Fruit fly (Drosophila melanogaster) whole organism: Measurements from ENCODE around the gene CG32036.

Experiments
- CG8478 ChIP-seq: fragments of >200 bp; optimal IDR thresholded peaks from 2 replicates; lab custom pipeline; 2018; ENCODE audit warnings: inconsistent platforms
- Dll ChIP-seq: fragments of >200 bp; optimal IDR thresholded peaks from 2 replicates; lab custom pipeline; 2017
- EcR ChIP-seq, 2 experiments: fragments of >200 bp; optimal IDR thresholded peaks; 2 replicates each; lab custom pipeline; 2017; ENCODE audit warnings: missing biosample characterization in 2 of 2, missing genetic modification characterization in 2 of 2, missing genetic modification reagents in 2 of 2
- pan ChIP-seq: fragments of >200 bp; optimal IDR thresholded peaks from 2 replicates; lab custom pipeline; 2017
- psq ChIP-seq: fragments of >200 bp; optimal IDR thresholded peaks from 2 replicates; lab custom pipeline; 2017
- usp ChIP-seq: fragments of >200 bp; optimal IDR thresholded peaks from 2 replicates; lab custom pipeline; 2017; ENCODE audit warnings: missing biosample characterization, missing genetic modification characterization, mixed read lengths

CG32036 gene

DNA sequence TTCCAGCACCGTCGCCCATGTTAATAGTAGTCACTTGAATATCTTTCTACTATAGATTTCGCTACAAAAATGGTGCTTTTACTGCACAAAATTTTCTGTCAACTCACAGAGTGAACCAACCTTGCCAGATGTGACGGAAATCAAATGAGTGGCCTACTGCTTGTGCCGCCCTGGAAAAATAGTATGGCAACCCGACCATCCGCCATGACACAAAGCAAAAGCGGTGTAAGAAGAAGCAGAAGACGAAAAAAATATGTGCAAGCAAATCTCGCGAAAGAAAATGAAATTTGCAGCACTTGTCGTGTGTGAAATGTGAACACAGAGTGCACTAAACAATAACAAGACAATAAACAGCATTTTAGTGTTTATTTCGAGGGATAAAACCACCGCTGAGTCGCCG is 12.2 kb downstream of the CG32036 start, which contains the start of the genes Uch-L5 and Jarid2:
Uch-L5 (minus strand) TSS at position 137 of the 400 bp plus-strand sequence.
Jarid2 (plus strand) TSS at position 210 of the 400 bp plus-strand sequence.
- TF ChIP-seq psq (lab: Kevin White, UChicago) (no peak), usp (GFP tag; lab: Kevin White, UChicago) (no peak), Dll (lab: Kevin White, UChicago) (no peak), CG8478 (lab: Kevin White, UChicago) (no peak), pan (no peak), EcR (GFP tag; optimal IDR thresholded peaks at IDR 0.05; lab: Kevin White, UChicago) (no peak)

DNA sequence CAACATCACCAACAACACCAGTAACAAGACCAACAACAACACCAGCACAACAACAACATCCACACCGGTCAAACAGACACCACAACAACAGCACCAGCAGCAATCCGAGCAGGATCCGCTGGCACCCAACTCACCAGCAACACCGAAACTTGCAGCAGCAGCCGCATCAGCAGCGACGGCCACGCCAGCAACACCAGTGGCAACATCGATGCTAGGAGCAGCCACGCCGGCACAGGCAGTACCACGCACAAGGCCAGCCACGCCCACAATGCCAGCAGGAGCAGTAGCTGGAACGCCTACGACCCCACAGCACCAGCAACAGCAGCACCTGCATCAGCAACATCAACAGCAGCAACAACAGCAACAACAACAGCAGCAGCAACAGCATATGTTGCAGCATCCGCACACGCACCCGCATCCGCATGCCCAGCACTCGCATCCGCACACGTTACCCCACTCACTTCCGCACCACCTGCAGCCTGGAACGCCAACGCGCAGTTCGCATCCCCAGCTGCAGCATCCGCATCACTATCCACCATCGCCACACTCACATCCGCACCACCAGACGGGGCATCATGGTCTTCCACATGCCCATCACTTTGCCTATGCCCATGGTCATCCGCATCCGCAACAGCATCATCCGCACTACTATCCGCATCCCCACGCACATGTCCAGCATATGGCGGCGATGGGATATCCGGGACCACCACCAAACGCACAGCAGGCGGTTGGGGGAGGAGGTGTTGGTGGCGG is 17.7 kb downstream of the CG32036 start:
- no peak for TF ChIP-seq Dll (lab: Kevin White, UChicago)
- TF ChIP-seq psq (lab: Kevin White, UChicago): no peak
- TF ChIP-seq CG8478 (lab: Kevin White, UChicago): no peak
- TF ChIP-seq EcR (GFP tag; optimal IDR thresholded peaks at IDR 0.05; lab: Kevin White, UChicago): no peak
- no peak for TF ChIP-seq usp (GFP tag; lab: Kevin White, UChicago)
- no peak for TF ChIP-seq pan

DNA sequence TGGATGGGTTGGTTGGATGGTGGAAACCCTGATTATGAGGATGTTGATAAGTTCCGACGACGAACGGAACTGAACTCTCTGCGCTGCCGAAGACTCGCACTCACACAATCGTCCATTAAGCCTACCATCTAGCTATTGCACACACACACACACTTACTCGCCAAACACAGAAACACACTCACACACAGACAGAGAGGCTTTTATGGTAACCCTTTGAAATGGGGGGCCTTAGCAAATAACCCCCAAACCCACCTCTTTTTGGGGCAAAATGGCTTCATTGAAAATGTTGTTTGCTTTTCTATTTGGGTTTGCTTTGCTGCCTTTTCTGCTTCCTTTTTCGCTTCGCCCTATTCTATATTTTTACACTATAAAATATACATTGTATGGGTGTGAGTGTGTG is 20.0 kb downstream of the CG32036 start:
- TF ChIP-seq Dll (lab: Kevin White, UChicago) (no peak), pan (no peak), CG8478 (lab: Kevin White, UChicago) (no peak), usp (GFP tag; lab: Kevin White, UChicago) (no peak), EcR (GFP tag; optimal IDR thresholded peaks at IDR 0.05; lab: Kevin White, UChicago) (no peak), psq (lab: Kevin White, UChicago) (no peak)

DNA sequence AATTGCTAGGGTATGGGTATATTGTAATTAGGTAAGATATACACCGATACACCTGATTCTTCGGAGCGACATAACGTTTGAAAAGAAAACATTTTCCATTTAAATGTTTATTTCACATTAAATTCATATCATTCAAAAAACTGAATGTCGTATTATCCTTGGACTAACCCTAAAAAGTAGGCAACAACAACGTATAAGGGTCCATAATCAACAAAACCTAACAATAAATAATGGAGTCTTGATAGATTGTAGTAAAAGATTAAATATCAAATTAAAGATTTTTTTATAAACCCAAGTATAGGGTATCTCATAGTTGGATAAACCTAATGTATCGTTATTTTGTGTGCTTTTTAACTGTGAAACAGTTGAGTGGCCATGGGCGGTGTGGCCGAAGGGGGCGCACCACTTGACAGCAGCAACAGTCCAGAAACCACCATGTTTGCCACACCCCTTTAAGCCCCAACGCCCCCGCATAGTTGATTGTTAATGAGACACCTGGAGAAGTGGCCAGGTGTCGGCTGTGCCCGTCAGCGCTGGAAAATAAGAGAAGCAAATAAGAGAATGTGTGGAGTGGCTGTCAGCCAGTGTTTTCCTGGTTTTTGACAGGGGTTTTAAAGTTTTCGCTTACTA is 20.7 kb downstream of the CG32036 start:
- TF ChIP-seq pan: peak; percentile 68
- TF ChIP-seq Dll (lab: Kevin White, UChicago): no peak

DNA sequence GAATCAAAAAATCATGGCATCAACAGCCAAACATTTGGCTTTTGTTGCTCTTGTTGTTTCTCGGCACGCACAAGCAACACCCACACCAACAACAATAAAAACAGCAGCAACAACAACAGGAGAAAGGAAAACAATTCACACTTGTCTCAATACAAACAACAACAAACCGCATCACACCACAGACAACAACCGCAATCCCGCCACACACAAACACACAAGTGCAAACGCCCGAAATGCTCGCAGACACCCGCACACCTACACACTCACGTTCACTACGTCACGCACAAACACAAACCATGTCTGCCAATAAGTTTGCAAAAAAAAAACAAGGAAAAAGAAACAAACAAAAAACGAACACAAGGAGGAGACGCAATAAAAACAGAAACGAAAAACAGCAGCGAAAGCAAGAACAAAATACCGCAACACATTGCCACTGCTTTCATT is 21.2 kb downstream of the CG32036 start:
- no peak for TF ChIP-seq pan

DNA sequence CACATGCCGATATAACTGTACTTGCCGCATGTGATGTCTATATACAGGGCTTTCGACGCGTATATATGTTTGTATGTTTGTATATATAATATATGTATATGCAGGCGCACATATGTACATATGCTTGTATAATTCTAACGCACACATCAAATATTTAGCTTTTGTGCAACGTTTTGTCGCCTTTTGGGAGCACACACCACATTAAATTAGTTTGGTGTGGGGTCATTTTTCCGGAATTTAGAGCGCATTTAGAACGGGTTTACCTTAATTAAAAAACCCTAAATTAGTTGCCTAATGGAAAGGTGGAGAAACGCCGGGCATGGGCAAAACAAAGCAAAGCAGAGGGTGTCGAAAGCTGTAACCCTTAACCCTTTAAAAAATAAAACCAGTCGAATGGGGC is 21.8 kb downstream of the CG32036 start:
- no peak for TF ChIP-seq pan
- TF ChIP-seq Dll (lab: Kevin White, UChicago): no peak
- no peak for TF ChIP-seq psq (lab: Kevin White, UChicago)
- no peak for TF ChIP-seq usp (GFP tag; lab: Kevin White, UChicago)
- TF ChIP-seq CG8478 (lab: Kevin White, UChicago): no peak
- no peak for TF ChIP-seq EcR (GFP tag; optimal IDR thresholded peaks at IDR 0.05; lab: Kevin White, UChicago)

DNA sequence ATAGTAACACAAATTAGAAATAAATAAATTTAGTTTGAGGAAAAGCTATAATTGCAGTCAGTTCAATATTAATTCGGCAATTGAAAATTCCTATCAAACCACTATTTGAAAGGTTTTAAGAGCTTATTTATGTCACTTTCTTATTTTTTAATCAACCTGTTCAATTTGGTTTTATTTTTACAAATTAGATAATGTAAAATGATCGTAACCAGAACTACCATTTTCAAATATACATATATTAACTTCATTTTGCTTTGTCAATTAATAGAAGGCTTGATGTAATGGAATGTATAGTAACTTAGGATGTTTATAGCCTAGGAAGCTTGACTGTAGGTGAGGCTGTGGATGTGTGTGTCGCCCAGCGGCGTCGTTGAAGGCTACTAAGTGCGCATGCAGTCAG is 22.4 kb downstream of the CG32036 start:
- TF ChIP-seq psq (lab: Kevin White, UChicago) (no peak), usp (GFP tag; lab: Kevin White, UChicago) (no peak), pan (no peak), CG8478 (lab: Kevin White, UChicago) (no peak), EcR (GFP tag; optimal IDR thresholded peaks at IDR 0.05; lab: Kevin White, UChicago) (no peak), Dll (lab: Kevin White, UChicago) (no peak)

DNA sequence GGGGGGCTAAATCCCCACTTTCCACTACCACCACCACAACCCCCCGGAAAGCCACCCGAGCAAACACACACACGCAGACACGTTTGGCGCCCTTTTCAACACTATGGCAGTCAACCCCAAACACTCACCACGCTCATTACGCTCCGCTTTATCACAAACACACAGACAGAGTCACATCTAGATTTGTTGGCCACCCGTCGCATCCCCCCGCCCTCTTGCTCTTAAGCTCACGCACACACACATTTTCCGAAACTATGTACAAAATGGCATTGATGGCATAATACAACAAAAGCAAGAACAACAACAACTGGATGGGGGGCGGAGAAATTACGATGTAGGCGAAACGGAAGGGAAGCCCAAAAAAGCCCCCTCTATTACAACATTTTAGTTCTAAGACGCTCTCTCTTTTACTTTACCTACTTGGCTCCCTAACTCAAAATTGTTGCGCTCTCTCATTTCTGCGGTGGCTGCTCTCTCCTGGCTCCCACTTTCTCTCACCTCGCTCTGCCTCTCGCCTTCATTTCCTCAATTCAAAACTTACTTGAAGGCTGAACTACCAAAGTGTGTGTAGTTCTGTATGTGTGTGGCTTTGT is 23.3 kb downstream of the CG32036 start:
- TF ChIP-seq Dll (lab: Kevin White, UChicago) (no peak), CG8478 (lab: Kevin White, UChicago) (no peak), EcR (GFP tag; optimal IDR thresholded peaks at IDR 0.05; lab: Kevin White, UChicago) (no peak), psq (lab: Kevin White, UChicago) (no peak), usp (GFP tag; lab: Kevin White, UChicago) (no peak), pan (no peak)

DNA sequence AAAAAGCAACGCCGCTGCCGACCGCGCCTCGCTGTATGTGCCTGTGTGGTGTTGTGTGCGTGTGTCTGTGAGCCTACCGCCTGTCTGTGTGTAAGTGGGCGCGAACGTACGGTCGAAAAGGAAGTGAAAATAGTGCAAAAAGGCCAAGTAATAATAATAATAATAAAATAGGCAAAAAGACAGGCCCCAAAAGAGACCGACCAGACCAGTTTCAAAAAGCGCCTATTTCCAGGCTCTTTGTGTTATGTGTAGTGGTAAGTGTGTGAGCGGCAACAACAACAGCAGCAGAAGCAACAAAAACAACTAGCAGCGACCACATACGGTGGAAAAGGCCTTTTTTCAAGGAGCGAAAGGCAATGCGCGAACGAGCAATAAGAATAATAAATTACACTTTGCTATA is 26.2 kb downstream of the CG32036 start:
- TF ChIP-seq Dll (lab: Kevin White, UChicago) (no peak), psq (lab: Kevin White, UChicago) (no peak), pan (no peak), usp (GFP tag; lab: Kevin White, UChicago) (no peak), CG8478 (lab: Kevin White, UChicago) (no peak), EcR (GFP tag; optimal IDR thresholded peaks at IDR 0.05; lab: Kevin White, UChicago) (no peak)

DNA sequence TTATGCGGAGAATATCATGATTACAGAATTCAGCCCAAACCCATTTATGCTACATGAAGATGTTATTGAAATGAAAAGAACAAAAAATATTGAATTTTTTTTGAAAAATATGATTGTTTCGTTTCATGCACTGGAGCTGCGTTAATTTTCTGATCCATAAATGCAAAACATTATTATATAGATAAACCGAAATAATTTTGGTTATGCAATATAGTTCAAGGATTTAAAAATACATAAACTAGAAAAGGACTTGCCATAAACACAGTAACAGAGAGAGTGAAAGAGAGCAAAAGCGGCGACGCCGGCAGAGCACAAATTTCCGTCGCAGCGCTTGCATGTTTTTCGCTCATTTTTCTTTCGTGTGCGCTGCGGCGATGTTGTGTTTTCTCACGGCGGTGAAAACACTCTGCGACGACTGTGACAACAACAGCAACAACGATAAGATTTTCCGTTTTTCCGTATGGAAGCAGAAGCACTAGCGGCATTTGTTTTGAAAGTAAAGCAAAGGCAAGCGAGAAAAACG is 26.7 kb downstream of the CG32036 start:
- TF ChIP-seq EcR (GFP tag; optimal IDR thresholded peaks at IDR 0.05; lab: Kevin White, UChicago) (no peak), Dll (lab: Kevin White, UChicago) (peak; percentile 41), usp (GFP tag; lab: Kevin White, UChicago) (no peak)

DNA sequence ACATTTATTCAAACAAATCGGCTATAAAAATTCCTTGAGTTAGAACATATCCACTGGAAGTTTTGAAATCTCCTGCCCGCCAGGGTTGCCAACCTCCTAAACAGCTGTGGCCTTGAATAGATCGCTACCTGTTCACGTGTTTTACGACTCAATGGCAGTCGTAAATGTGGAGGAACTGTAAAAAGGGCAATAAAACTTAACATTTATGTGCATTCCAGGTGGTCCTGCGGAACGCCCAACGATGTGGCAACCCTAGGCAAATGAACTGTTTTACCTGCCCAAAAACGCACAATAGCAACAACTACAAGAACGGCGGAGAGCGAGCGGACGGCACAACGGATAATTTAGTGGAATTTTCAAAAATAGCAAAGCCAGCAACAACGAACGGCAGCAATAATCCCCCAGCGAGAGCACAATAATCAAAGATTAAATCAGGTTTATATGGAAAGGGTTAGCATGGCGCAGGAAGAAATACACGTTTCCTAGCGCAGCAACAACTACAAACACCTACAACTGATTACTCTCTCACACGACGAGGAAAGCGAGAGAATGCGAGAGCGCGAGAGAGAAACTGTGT is 27.3 kb downstream of the CG32036 start:
- no peak for TF ChIP-seq EcR (GFP tag; optimal IDR thresholded peaks at IDR 0.05; lab: Kevin White, UChicago)
- TF ChIP-seq Dll (lab: Kevin White, UChicago): no peak
